Fruit fly (Drosophila melanogaster): ENCODE data around the gene tomboy20.

DNA sequence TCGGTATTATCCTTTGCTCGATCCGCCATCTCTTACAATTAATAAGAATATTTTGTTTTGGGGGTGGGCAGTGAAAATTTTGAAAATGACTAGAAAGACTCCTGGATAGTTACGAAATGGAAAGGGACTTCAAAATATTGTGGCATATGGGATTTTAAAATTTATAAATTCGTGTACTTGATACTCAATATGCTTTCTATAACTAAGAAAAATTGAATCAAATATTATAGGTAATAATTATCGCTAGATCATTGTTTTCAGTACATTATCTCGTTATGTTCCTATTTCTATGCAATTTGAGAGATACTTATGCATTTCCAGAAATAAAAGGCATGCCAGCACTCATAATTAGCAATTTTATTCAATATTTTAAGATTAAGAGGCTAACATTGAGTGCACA, 19.8 kb upstream of the tomboy20 start, which contains the start of gene CG14691:
- TF ChIP-seq usp (GFP tag; optimal IDR thresholded peaks at IDR 0.05) = no peak
- TF ChIP-seq Dll (optimal IDR thresholded peaks at IDR 0.05) = no peak
- no peak for TF ChIP-seq CG8478 (optimal IDR thresholded peaks at IDR 0.05)
- no peak for TF ChIP-seq pan (optimal IDR thresholded peaks at IDR 0.05)
